Fruit fly (Drosophila melanogaster): ENCODE data around the gene CG6565.

DNA sequence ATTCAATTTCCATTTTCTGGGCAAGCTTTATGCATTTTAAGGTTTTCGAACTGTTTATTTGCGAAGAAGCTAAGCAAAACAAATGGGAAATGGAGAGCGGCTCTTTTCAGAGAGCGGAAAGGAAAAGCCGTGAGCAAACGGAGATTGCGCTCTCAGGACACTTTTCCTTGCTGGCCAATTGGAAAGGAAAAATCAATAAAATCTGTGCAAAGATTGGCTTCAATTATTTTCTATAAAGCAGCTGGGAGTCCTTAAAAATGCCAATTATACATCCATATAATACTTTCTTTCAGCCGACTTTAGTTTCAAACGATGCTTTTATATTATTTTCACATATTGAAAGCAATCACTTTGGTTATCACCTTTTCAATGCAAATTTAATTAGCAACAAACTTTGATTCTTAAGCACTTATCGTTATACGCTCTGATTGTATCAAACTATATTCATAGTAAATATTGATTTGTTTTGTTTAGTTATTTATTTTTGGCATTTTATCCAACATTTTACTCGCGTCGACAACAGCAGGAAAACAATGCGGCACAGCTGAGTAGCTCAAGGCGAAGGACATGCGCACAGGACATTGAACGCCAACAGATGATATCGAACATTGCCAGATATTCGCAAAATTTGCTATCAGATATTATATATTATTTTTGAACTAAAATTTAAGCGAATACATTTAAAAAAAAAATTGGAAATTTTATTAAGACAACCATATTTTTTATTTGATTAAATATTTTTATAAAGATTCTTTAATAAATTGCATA, 19.1 kb upstream of the CG6565 start, which contains the start of gene CG9395:
- TF ChIP-seq CG12391 (tag; optimal IDR thresholded peaks at IDR 0.05) (no peak), CG10565 (GFP tag; optimal IDR thresholded peaks at IDR 0.05) (no peak), CG18262 (tag; optimal IDR thresholded peaks at IDR 0.05) (no peak), Gsc (GFP tag; IDR thresholded peaks at IDR 0.05) (no peak), CG15479 (GFP tag; optimal IDR thresholded peaks at IDR 0.05) (no peak), GATAe (GFP tag; conservative IDR thresholded peaks at IDR 0.05) (no peak), pfk (GFP tag; optimal IDR thresholded peaks at IDR 0.05) (no peak), Aef1 (GFP tag; IDR thresholded peaks at IDR 0.05) (no peak), CG3065 (GFP tag; optimal IDR thresholded peaks at IDR 0.05) (no peak), insv (GFP tag; optimal IDR thresholded peaks at IDR 0.05) (no peak), pum (GFP tag; optimal IDR thresholded peaks at IDR 0.05) (no peak)
